Fruit fly (Drosophila melanogaster) whole organism, embryonic: ENCODE measurements around the gene sea.

Source experiments
- CG10147 ChIP-seq: fragments of 200-800 bp; sonication (Bioruptor generic); optimal IDR thresholded peaks from 2 replicates; lab custom pipeline; 2019; ENCODE audit warnings: missing biosample characterization, mild to moderate bottlenecking, missing genetic modification characterization, moderate library complexity
- CG10274 ChIP-seq: fragments of 200-800 bp; sonication (Bioruptor generic); optimal IDR thresholded peaks from 3 replicates; lab custom pipeline; 2017; ENCODE audit warnings: missing biosample characterization, mild to moderate bottlenecking, missing genetic modification characterization
- CG10321 ChIP-seq: fragments of 200-800 bp; sonication (Bioruptor generic); IDR thresholded peaks from 2 replicates; pipeline ENCODE4 v1.3.6; 2022; ENCODE audit warnings: missing biosample characterization, missing genetic modification characterization
- CG12744 ChIP-seq: fragments of 200-800 bp; sonication (Bioruptor generic); optimal IDR thresholded peaks from 2 replicates; lab custom pipeline; 2016; ENCODE audit warnings: missing biosample characterization, missing genetic modification characterization
- CG13123 ChIP-seq: fragments of 200-800 bp; sonication (Bioruptor generic); optimal IDR thresholded peaks from 2 replicates; lab custom pipeline; 2016; ENCODE audit warnings: missing biosample characterization, missing genetic modification characterization
- CG13894 ChIP-seq: fragments of 200-800 bp; sonication (Bioruptor generic); optimal IDR thresholded peaks from 3 replicates; lab custom pipeline; 2018; ENCODE audit warnings: missing biosample characterization, mild to moderate bottlenecking, missing genetic modification characterization, moderate library complexity
- CG15479 ChIP-seq: fragments of 200-800 bp; sonication (Bioruptor generic); optimal IDR thresholded peaks from 3 replicates; lab custom pipeline; 2019; ENCODE audit warnings: missing biosample characterization, mild to moderate bottlenecking, missing genetic modification characterization, moderate library complexity
- CG17612 ChIP-seq: fragments of 200-800 bp; sonication (Bioruptor generic); IDR thresholded peaks from 2 replicates; pipeline ENCODE4 v1.3.6; 2022; ENCODE audit warnings: missing biosample characterization, missing genetic modification characterization
- CG18476 ChIP-seq: fragments of 200-800 bp; sonication (Bioruptor generic); optimal IDR thresholded peaks from 2 replicates; lab custom pipeline; 2016; ENCODE audit warnings: missing biosample characterization, mild to moderate bottlenecking, missing genetic modification characterization
- CG2678 ChIP-seq: fragments of 200-800 bp; sonication (Bioruptor generic); optimal IDR thresholded peaks from 3 replicates; lab custom pipeline; 2019; ENCODE audit warnings: missing biosample characterization, mild to moderate bottlenecking, missing genetic modification characterization, moderate library complexity
- CG2875 ChIP-seq: fragments of 200-800 bp; sonication (Bioruptor generic); optimal IDR thresholded peaks from 2 replicates; lab custom pipeline; 2017; ENCODE audit warnings: missing biosample characterization, mild to moderate bottlenecking, missing genetic modification characterization, missing genetic modification reagents
- CG32772 ChIP-seq: fragments of 200-800 bp; sonication (Bioruptor generic); IDR thresholded peaks from 2 replicates; pipeline ENCODE4 v1.3.6; 2022; ENCODE audit warnings: missing biosample characterization, missing genetic modification characterization
- CG34376 ChIP-seq: fragments of 200-800 bp; sonication (Bioruptor generic); optimal IDR thresholded peaks from 2 replicates; lab custom pipeline; 2018; ENCODE audit warnings: missing biosample characterization, mild to moderate bottlenecking, missing genetic modification characterization
- CG7745 ChIP-seq: fragments of 200-800 bp; sonication (Bioruptor generic); optimal IDR thresholded peaks from 2 replicates; lab custom pipeline; 2018; ENCODE audit warnings: missing biosample characterization, mild to moderate bottlenecking, missing genetic modification characterization, moderate library complexity
- CG7987 ChIP-seq: fragments of 200-800 bp; sonication (Bioruptor generic); optimal IDR thresholded peaks from 2 replicates; lab custom pipeline; 2018; ENCODE audit warnings: missing biosample characterization, mild to moderate bottlenecking, missing genetic modification characterization, moderate library complexity
- CTCF ChIP-seq: fragments of 200-800 bp; sonication (Bioruptor generic); optimal IDR thresholded peaks from 2 replicates; lab custom pipeline; 2017; ENCODE audit warnings: missing biosample characterization, mild to moderate bottlenecking, missing genetic modification characterization, moderate library complexity
- CoRest ChIP-seq: fragments of 200-800 bp; sonication (Bioruptor generic); optimal IDR thresholded peaks from 3 replicates; lab custom pipeline; 2018; ENCODE audit warnings: missing biosample characterization, mild to moderate bottlenecking, missing genetic modification characterization, moderate library complexity
- Deaf1 ChIP-seq: fragments of 200-800 bp; optimal IDR thresholded peaks from 3 replicates; lab custom pipeline; 2019; ENCODE audit warnings: missing biosample characterization, mild to moderate bottlenecking, missing genetic modification characterization, moderate library complexity
- Hmr ChIP-seq: fragments of 200-800 bp; sonication (Bioruptor generic); optimal IDR thresholded peaks from 3 replicates; lab custom pipeline; 2017; ENCODE audit warnings: mild to moderate bottlenecking, missing biosample characterization, missing genetic modification reagents, missing genetic modification characterization
- Hr39 ChIP-seq: fragments of >200 bp; optimal IDR thresholded peaks from 2 replicates; lab custom pipeline; 2017
- Myb ChIP-seq: fragments of 200-800 bp; sonication (Bioruptor generic); optimal IDR thresholded peaks from 2 replicates; lab custom pipeline; 2016; ENCODE audit warnings: missing biosample characterization, missing genetic modification characterization
- Tbp ChIP-seq: fragments of >200 bp; optimal IDR thresholded peaks from 2 replicates; lab custom pipeline; 2018; ENCODE audit warnings: missing biosample characterization, missing genetic modification characterization
- Trl ChIP-seq, 3 experiments: fragments of >200 bp in 2 of 3; fragments of 200-800 bp in 1 of 3; sonication (Bioruptor generic) in 1 of 3; optimal IDR thresholded peaks; 2 replicates in 1 of 3; 3 replicates in 2 of 3; lab custom pipeline; 2016 to 2017; ENCODE audit warnings: missing biosample characterization in 1 of 3, missing genetic modification characterization in 1 of 3
- abd-A ChIP-seq: fragments of 200-800 bp; sonication (Bioruptor generic); optimal IDR thresholded peaks from 3 replicates; lab custom pipeline; 2019; ENCODE audit warnings: missing biosample characterization, mild to moderate bottlenecking, missing genetic modification characterization, moderate library complexity
- caup ChIP-seq: fragments of 200-800 bp; sonication (Bioruptor generic); optimal IDR thresholded peaks from 3 replicates; lab custom pipeline; 2017; ENCODE audit warnings: missing biosample characterization, mild to moderate bottlenecking, missing genetic modification characterization, moderate library complexity; ENCODE audit not compliant: severe bottlenecking
- cg ChIP-seq: fragments of 200-800 bp; sonication (Bioruptor generic); optimal IDR thresholded peaks from 3 replicates; lab custom pipeline; 2019; ENCODE audit warnings: missing biosample characterization, mild to moderate bottlenecking, missing genetic modification characterization, moderate library complexity
- chinmo ChIP-seq: fragments of 200-800 bp; sonication (Bioruptor generic); IDR thresholded peaks from 4 replicates; pipeline ENCODE4 v1.3.6; 2022; ENCODE audit warnings: missing biosample characterization, missing genetic modification characterization; ENCODE audit not compliant: partially characterized antibody
- eve ChIP-seq, 2 experiments: fragments of >200 bp; optimal IDR thresholded peaks; 2 replicates each; lab custom pipeline; 2017; ENCODE audit warnings: missing biosample characterization in 2 of 2, missing genetic modification characterization in 2 of 2
- ewg ChIP-seq: fragments of 200-800 bp; sonication (Bioruptor generic); optimal IDR thresholded peaks from 3 replicates; lab custom pipeline; 2017; ENCODE audit warnings: mild to moderate bottlenecking, missing biosample characterization, missing genetic modification reagents, missing genetic modification characterization
- gcm ChIP-seq: fragments of 200-800 bp; sonication (Bioruptor generic); optimal IDR thresholded peaks from 2 replicates; lab custom pipeline; 2019; ENCODE audit warnings: missing biosample characterization, mild to moderate bottlenecking, missing genetic modification characterization, moderate library complexity
- gro ChIP-seq: fragments of 200-800 bp; sonication (Bioruptor generic); optimal IDR thresholded peaks from 2 replicates; lab custom pipeline; 2016; ENCODE audit warnings: missing biosample characterization, missing genetic modification characterization
- kah ChIP-seq: fragments of 200-800 bp; sonication (Bioruptor generic); optimal IDR thresholded peaks from 2 replicates; lab custom pipeline; 2018; ENCODE audit warnings: missing biosample characterization, mild to moderate bottlenecking, missing genetic modification characterization
- kni ChIP-seq: fragments of 200-800 bp; sonication (Bioruptor generic); optimal IDR thresholded peaks from 3 replicates; lab custom pipeline; 2017; ENCODE audit warnings: mild to moderate bottlenecking, missing biosample characterization, missing genetic modification reagents, missing genetic modification characterization
- knrl ChIP-seq: fragments of 200-800 bp; sonication (Bioruptor generic); IDR thresholded peaks from 3 replicates; pipeline ENCODE4 v1.3.6; 2022; ENCODE audit warnings: missing biosample characterization, missing genetic modification characterization; ENCODE audit not compliant: partially characterized antibody
- mirr ChIP-seq: fragments of 200-800 bp; sonication (Bioruptor generic); optimal IDR thresholded peaks from 3 replicates; lab custom pipeline; 2018; ENCODE audit warnings: missing biosample characterization, mild to moderate bottlenecking, missing genetic modification characterization
- pita ChIP-seq: fragments of 200-800 bp; sonication (Bioruptor generic); optimal IDR thresholded peaks from 2 replicates; lab custom pipeline; 2017; ENCODE audit warnings: missing biosample characterization, mild to moderate bottlenecking, missing genetic modification characterization
- pum ChIP-seq: fragments of 200-800 bp; sonication (Bioruptor generic); optimal IDR thresholded peaks from 2 replicates; lab custom pipeline; 2016; ENCODE audit warnings: missing biosample characterization, missing genetic modification characterization
- row ChIP-seq: fragments of 200-800 bp; sonication (Bioruptor generic); IDR thresholded peaks from 3 replicates; pipeline ENCODE4 v1.3.6; 2022; ENCODE audit warnings: missing biosample characterization, missing genetic modification characterization
- slbo ChIP-seq: fragments of 200-800 bp; sonication (Bioruptor generic); IDR thresholded peaks from 2 replicates; pipeline ENCODE4 v1.3.6; 2022; ENCODE audit warnings: missing biosample characterization, missing genetic modification characterization
- unc-4 ChIP-seq: fragments of 200-800 bp; sonication (Bioruptor generic); IDR thresholded peaks from 2 replicates; pipeline ENCODE4 v1.3.6; 2022; ENCODE audit warnings: missing biosample characterization, missing genetic modification characterization; ENCODE audit not compliant: partially characterized antibody
- unpg ChIP-seq: fragments of 200-800 bp; sonication (Bioruptor generic); optimal IDR thresholded peaks from 3 replicates; lab custom pipeline; 2018; ENCODE audit warnings: missing biosample characterization, mild to moderate bottlenecking, missing genetic modification characterization, moderate library complexity

sea gene

dm6 chr3R:11553845-11554244 lies 13.0 kb downstream of the sea start, which contains the start of gene CG14708:
Gene CG14708, plus strand, starts transcription at chr3R:11554145.
- TF ChIP-seq pita (GFP tag; lab: Kevin White, UChicago) (no peak), CG12744 (GFP tag; lab: Kevin White, UChicago) (no peak), CG7745 (tag; lab: Kevin White, UChicago) (no peak), eve (GFP tag; optimal IDR thresholded peaks at IDR 0.05; lab: Kevin White, UChicago) (no peak), Tbp (GFP tag; lab: Kevin White, UChicago) (no peak), unc-4 (GFP tag; lab: Robert Waterston, UW) (no peak), slbo (GFP tag; lab: Robert Waterston, UW) (no peak), knrl (GFP tag; lab: Robert Waterston, UW) (no peak), CG13123 (no peak), gcm (GFP tag; lab: Kevin White, UChicago) (no peak), CG7987 (GFP tag; lab: Kevin White, UChicago) (no peak), CoRest (no peak)
- TF ChIP-seq, all 482 proteins: peak for 0

dm6 chr3R:11551071-11551470 lies 15.8 kb downstream of the sea start:
- TF ChIP-seq cg (GFP tag; lab: Kevin White, UChicago), result peak; percentile 10
- no peak for TF ChIP-seq kni (GFP tag; lab: Kevin White, UChicago)
- TF ChIP-seq abd-A, result peak; percentile 93
- TF ChIP-seq CG34376 (GFP tag; lab: Kevin White, UChicago), result no peak
- TF ChIP-seq mirr (GFP tag; lab: Kevin White, UChicago), result peak; percentile 0
- 0 out of 4 replicates have a peak, but pooled peaks have one; percentile 12 for TF ChIP-seq chinmo (GFP tag; lab: Robert Waterston, UW)
- TF ChIP-seq CG10321 (GFP tag; lab: Robert Waterston, UW), result no peak
- no peak for TF ChIP-seq CG18476 (GFP tag; lab: Kevin White, UChicago)
- TF ChIP-seq, all 482 proteins: peak for 4

- TF ChIP-seq CTCF (GFP tag; lab: Kevin White, UChicago) (peak; percentile 80), Myb (no peak)
- TF ChIP-seq, all 482 proteins: peak for 1
Measured at dm6 chr3R:11544150-11544549, 22.7 kb downstream of the sea start.

DNA sequence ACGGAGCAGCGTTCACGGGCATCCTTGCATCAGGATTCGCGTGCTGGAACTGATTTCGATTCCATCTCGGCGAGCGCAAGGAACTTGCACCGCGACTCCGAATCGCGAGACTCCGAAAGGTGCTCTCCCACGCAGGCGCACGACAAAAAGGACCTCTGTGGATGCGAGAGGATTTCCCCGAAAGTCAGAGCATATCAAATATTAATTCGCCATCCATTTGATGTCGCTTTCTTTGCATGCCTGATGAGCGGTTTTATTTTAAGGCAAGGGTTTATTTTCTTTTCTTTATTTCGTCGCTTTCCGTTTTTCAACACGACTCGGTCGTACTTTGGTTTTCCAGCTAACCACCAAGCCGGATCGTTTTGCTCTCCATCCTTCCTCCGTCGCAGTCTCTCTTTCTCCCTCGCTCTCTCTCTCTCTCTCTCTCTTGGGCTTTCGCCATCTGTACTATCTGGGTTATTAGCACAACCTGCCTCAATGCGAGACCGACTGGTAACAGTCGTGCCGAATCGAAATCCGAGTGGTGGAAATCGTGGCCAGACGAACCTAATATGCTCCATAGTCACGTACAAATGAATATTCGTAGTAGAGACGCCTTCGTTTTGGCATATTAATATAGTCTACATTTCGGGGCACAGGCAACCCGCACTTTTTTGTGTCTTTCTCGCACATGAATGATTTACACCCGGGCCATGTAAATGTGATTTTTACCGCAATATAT lies 23.8 kb downstream of the sea start, which contains the start of gene dpr4:
dpr4 (minus strand) TSS at position 51 of the 721 bp plus-strand sequence.
- no peak for TF ChIP-seq unpg (GFP tag; lab: Kevin White, UChicago)
- peak; percentile 43 to 81 for TF ChIP-seq Trl (optimal IDR thresholded peaks at IDR 0.05; lab: Kevin White, UChicago)
- no peak for TF ChIP-seq Trl (GFP tag; optimal IDR thresholded peaks at IDR 0.05; lab: Kevin White, UChicago)
- peak; percentile 59 for TF ChIP-seq abd-A
- TF ChIP-seq CG2875 (GFP tag; lab: Kevin White, UChicago), result no peak
- peak; percentile 92 for TF ChIP-seq Deaf1
- TF ChIP-seq CG13894 (tag; lab: Kevin White, UChicago), result peak; percentile 84
- TF ChIP-seq ewg, result peak; percentile 80
- TF ChIP-seq CG15479 (GFP tag; lab: Kevin White, UChicago), result peak; percentile 57
- no peak for TF ChIP-seq row (GFP tag; lab: Robert Waterston, UW)
- no peak for TF ChIP-seq caup

- TF ChIP-seq CG17612 (GFP tag; lab: Robert Waterston, UW) (no peak), gro (no peak), CG13123 (no peak), kah (GFP tag; lab: Kevin White, UChicago) (no peak), CG32772 (GFP tag; lab: Robert Waterston, UW) (no peak), pum (GFP tag; lab: Kevin White, UChicago) (no peak), Hr39 (lab: Kevin White, UChicago) (peak; percentile 70), abd-A (peak; percentile 42), CG2678 (tag; lab: Kevin White, UChicago) (no peak), Hmr (GFP tag; lab: Kevin White, UChicago) (no peak), CG10147 (GFP tag; lab: Kevin White, UChicago) (no peak), CG10274 (GFP tag; lab: Kevin White, UChicago) (no peak)
Measured at dm6 chr3R:11531893-11532292, 35.0 kb downstream of the sea start.
